Worm (Caenorhabditis elegans) whole organism, L4 larva: ENCODE measurements around the gene F43G6.16.

Experiments used
- F49E8.2 ChIP-seq: sonication (generic microtip); optimal IDR thresholded peaks from 2 replicates; lab custom pipeline; 2016; ENCODE audit warnings: missing compliant biosample characterization, mild to moderate bottlenecking, missing genetic modification characterization, borderline replicate concordance
- ZK337.2 ChIP-seq: fragments of 200-800 bp; sonication (Bioruptor generic); IDR thresholded peaks from 2 replicates; pipeline ENCODE4 v1.3.6; 2022; ENCODE audit warnings: missing genetic modification reagents, missing genetic modification characterization, missing compliant biosample characterization
- ama-1 ChIP-seq: fragments of 150-350 bp; optimal IDR thresholded peaks from 2 replicates; lab custom pipeline; 2014; ENCODE audit warnings: inconsistent platforms, mixed read lengths
- ceh-82 ChIP-seq: sonication (generic microtip); optimal IDR thresholded peaks from 2 replicates; lab custom pipeline; 2017; ENCODE audit warnings: missing biosample characterization, missing genetic modification characterization
- ces-1 ChIP-seq: fragments of 150-350 bp; sonication (generic microtip); optimal IDR thresholded peaks from 4 replicates; lab custom pipeline; 2014; ENCODE audit warnings: missing biosample characterization, missing genetic modification reagents, missing genetic modification characterization
- cey-2 ChIP-seq: sonication (generic microtip); optimal IDR thresholded peaks from 3 replicates; lab custom pipeline; 2017; ENCODE audit warnings: missing genetic modification characterization, mild to moderate bottlenecking, missing compliant biosample characterization, antibody characterized with exemption, borderline replicate concordance; ENCODE audit not compliant: insufficient read depth
- daf-16 ChIP-seq, 3 experiments: sonication (generic microtip); optimal IDR thresholded peaks; 2 replicates each; lab custom pipeline; 2016 to 2017; ENCODE audit warnings: missing genetic modification characterization in 3 of 3, missing genetic modification reagents in 3 of 3, mild to moderate bottlenecking in 2 of 3, missing compliant biosample characterization in 2 of 3, missing biosample characterization in 1 of 3, moderate library complexity in 1 of 3
- daf-19 ChIP-seq: fragments of 200-800 bp; sonication (Bioruptor generic); conservative IDR thresholded peaks from 2 replicates; pipeline ENCODE4 v1.3.6; 2022; ENCODE audit warnings: missing genetic modification characterization, missing compliant biosample characterization
- fkh-10 ChIP-seq: fragments of 150-350 bp; optimal IDR thresholded peaks from 2 replicates; lab custom pipeline; 2014; ENCODE audit warnings: missing biosample characterization, missing genetic modification reagents, missing genetic modification characterization
- hif-1 ChIP-seq, 2 experiments: sonication (generic microtip); optimal IDR thresholded peaks; 2 replicates each; lab custom pipeline; 2016 to 2017; ENCODE audit warnings: missing compliant biosample characterization in 2 of 2, missing genetic modification characterization in 2 of 2, missing genetic modification reagents in 2 of 2, missing genotype in 2 of 2, mild to moderate bottlenecking in 1 of 2
- hmg-1.1 ChIP-seq: fragments of 200-800 bp; sonication (Bioruptor generic); IDR thresholded peaks from 2 replicates; pipeline ENCODE4 v1.3.6; 2022; ENCODE audit warnings: missing genetic modification reagents, missing genetic modification characterization, missing compliant biosample characterization
- lin-1 ChIP-seq: fragments of 200-800 bp; sonication (Bioruptor generic); IDR thresholded peaks from 2 replicates; pipeline ENCODE4 v1.3.6; 2022; ENCODE audit warnings: missing genetic modification reagents, missing genetic modification characterization, missing compliant biosample characterization
- lin-38 ChIP-seq: fragments of 200-800 bp; sonication (Bioruptor generic); IDR thresholded peaks from 2 replicates; pipeline ENCODE4 v1.3.6; 2022; ENCODE audit warnings: missing genetic modification reagents, missing genetic modification characterization, missing compliant biosample characterization
- mep-1 ChIP-seq: fragments of 150-350 bp; sonication (generic microtip); optimal IDR thresholded peaks from 3 replicates; lab custom pipeline; 2014; ENCODE audit warnings: missing biosample characterization, missing genetic modification characterization
- nhr-28 ChIP-seq: fragments of 150-350 bp; optimal IDR thresholded peaks from 2 replicates; lab custom pipeline; 2014; ENCODE audit warnings: missing biosample characterization, missing genetic modification characterization
- pha-4 ChIP-seq, 2 experiments: fragments of 150-350 bp in 1 of 2; fragments of 200-800 bp in 1 of 2; sonication (Bioruptor generic) in 1 of 2; IDR thresholded peaks in 1 of 2; optimal IDR thresholded peaks in 1 of 2; 2 replicates each; pipeline versions ENCODE4 v1.3.6 to Lab custom; 2014 to 2022; ENCODE audit warnings: missing genetic modification characterization in 2 of 2, missing genetic modification reagents in 2 of 2, missing biosample characterization in 1 of 2, missing compliant biosample characterization in 1 of 2
- sdz-12 ChIP-seq: fragments of 200-800 bp; sonication (Bioruptor generic); optimal IDR thresholded peaks from 2 replicates; lab custom pipeline; 2018; ENCODE audit warnings: mild to moderate bottlenecking, missing genetic modification characterization, missing compliant biosample characterization
- vab-7 ChIP-seq: fragments of 200-800 bp; sonication (Bioruptor generic); IDR thresholded peaks from 2 replicates; pipeline ENCODE4 v1.3.6; 2022; ENCODE audit warnings: missing genetic modification reagents, missing genetic modification characterization, missing compliant biosample characterization

The F43G6.16 gene

DNA sequence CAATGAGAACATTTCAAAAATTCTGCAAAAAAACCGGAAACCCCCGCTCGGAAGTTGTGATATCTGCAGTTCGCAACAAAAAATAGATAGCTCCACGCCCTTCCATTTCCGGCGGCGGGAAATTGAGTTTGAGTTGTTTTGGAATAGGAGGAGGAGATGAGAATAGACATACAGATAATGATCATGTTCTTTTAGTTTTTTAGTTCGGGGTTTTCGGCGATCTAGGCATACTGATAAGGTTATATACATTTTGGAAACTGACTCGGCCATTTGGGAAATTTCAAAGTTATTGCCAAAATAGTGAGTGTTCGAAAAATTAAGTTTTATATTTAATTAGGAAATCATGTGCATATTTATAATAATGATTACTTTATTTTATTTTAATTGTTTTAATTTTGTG is 48.6 kb downstream of the F43G6.16 start:
- TF ChIP-seq lin-38 (GFP tag; lab: Robert Waterston, UW), result no peak
- no peak for TF ChIP-seq ZK337.2
- no peak for TF ChIP-seq daf-16 (GFP tag; optimal IDR thresholded peaks at IDR 0.05; lab: Kevin White, UChicago)
- TF ChIP-seq daf-16 (tag; optimal IDR thresholded peaks at IDR 0.05; lab: Kevin White, UChicago), result no peak
- TF ChIP-seq ces-1, result no peak
- TF ChIP-seq lin-1 (GFP tag; lab: Robert Waterston, UW), result no peak
- no peak for TF ChIP-seq fkh-10 (GFP tag; lab: Kevin White, UChicago)
- TF ChIP-seq hif-1 (tag; optimal IDR thresholded peaks at IDR 0.05; lab: Kevin White, UChicago), result no peak
- TF ChIP-seq ama-1 (lab: Kevin White, UChicago), result no peak
- TF ChIP-seq ceh-82 (tag; lab: Kevin White, UChicago), result no peak
- TF ChIP-seq nhr-28 (tag; lab: Kevin White, UChicago), result no peak

DNA sequence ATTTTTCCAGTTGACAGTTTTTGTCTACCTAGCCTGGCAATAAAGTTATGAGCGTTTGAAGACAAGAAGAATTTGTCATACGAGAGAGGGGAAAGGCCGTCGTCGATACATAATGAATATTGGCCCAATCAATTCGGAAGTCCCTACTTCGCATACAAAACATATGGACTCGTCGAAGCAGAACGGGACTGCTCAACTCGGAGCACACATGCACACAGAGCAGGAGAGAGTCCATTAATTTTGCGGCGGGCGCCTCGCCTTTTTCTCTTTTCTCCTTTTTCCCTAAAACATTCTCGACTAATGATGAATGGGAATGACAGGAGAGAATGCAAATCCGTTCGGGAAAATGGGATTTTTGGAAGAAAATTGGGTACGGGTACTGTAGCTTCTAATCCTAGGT is 49.9 kb downstream of the F43G6.16 start, which contains the start of gene F13D12.8:
TSS of gene F13D12.8 (minus strand) at position 82 of the 400 bp plus-strand sequence.
- TF ChIP-seq hmg-1.1 (GFP tag; lab: Robert Waterston, UW) (0 out of 2 replicates have a peak, but pooled peaks have one; percentile 19), mep-1 (no peak), F49E8.2 (tag; lab: Kevin White, UChicago) (no peak), vab-7 (GFP tag; lab: Robert Waterston, UW) (no peak), daf-19 (GFP tag; lab: Robert Waterston, UW) (no peak), sdz-12 (GFP tag; lab: Kevin White, UChicago) (no peak), cey-2 (tag; lab: Kevin White, UChicago) (no peak), pha-4 (GFP tag; IDR thresholded peaks at IDR 0.05; lab: Robert Waterston, UW) (no peak), pha-4 (tag; optimal IDR thresholded peaks at IDR 0.05; lab: Kevin White, UChicago) (no peak)
